Worm (Caenorhabditis elegans) whole organism, L4 larva: Measurements from ENCODE around the gene T04B8.1.

ENCODE experiments used
- aly-2 ChIP-seq: sonication (generic microtip); optimal IDR thresholded peaks from 2 replicates; lab custom pipeline; 2018; ENCODE audit warnings: missing biosample characterization, missing genetic modification characterization
- ces-1 ChIP-seq: fragments of 150-350 bp; sonication (generic microtip); optimal IDR thresholded peaks from 4 replicates; lab custom pipeline; 2014; ENCODE audit warnings: missing biosample characterization, missing genetic modification reagents, missing genetic modification characterization
- dve-1 ChIP-seq: sonication (generic microtip); optimal IDR thresholded peaks from 2 replicates; lab custom pipeline; 2017; ENCODE audit warnings: antibody characterized with exemption, mild to moderate bottlenecking, missing genetic modification characterization, missing compliant biosample characterization; ENCODE audit not compliant: insufficient read depth
- gei-8 ChIP-seq: fragments of 200-800 bp; sonication (Bioruptor generic); optimal IDR thresholded peaks from 2 replicates; lab custom pipeline; 2018; ENCODE audit warnings: mild to moderate bottlenecking, missing genetic modification characterization, missing compliant biosample characterization
- lsy-2 ChIP-seq, 2 experiments: fragments of 150-350 bp in 1 of 2; sonication (generic microtip) in 1 of 2; optimal IDR thresholded peaks; 2 replicates each; lab custom pipeline; 2014 to 2017; ENCODE audit warnings: missing biosample characterization in 2 of 2, missing genetic modification characterization in 2 of 2
- nhr-76 ChIP-seq: fragments of 150-350 bp; optimal IDR thresholded peaks from 2 replicates; lab custom pipeline; 2014; ENCODE audit warnings: missing biosample characterization, missing genetic modification characterization
- snpc-4 ChIP-seq: fragments of 150-350 bp; optimal IDR thresholded peaks from 2 replicates; lab custom pipeline; 2014; ENCODE audit warnings: missing biosample characterization, missing genetic modification characterization
- spr-3 ChIP-seq: fragments of 200-800 bp; sonication (Bioruptor generic); optimal IDR thresholded peaks from 2 replicates; lab custom pipeline; 2018; ENCODE audit warnings: mild to moderate bottlenecking, missing genetic modification characterization, missing compliant biosample characterization

DNA sequence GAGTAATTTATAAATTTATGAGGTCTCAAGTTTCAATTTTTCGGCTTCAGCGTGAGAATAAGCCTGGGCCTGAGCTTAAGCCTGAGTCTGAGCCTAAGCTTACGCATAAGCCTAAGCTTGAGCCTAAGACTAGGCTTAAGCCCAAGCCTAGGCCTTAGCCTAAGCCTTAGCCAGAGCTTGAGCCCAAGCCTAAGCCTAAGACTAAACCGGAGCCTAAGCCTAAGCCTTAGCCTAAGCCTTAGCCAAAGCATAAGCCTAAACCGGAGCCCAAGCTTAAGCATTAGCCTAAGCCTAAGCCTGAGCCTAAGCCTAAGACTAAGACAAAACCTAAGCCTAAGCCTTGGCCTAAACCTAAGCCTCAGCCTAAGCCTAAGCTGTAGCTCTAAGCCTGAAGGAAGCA, 9.6 kb downstream of the T04B8.1 start:
- TF ChIP-seq spr-3 (GFP tag; lab: Kevin White, UChicago): no peak
- TF ChIP-seq nhr-76 (tag; lab: Kevin White, UChicago): no peak
- TF ChIP-seq aly-2: no peak
- TF ChIP-seq gei-8 (GFP tag; lab: Kevin White, UChicago): no peak
- TF ChIP-seq ces-1 (GFP tag; lab: Kevin White, UChicago): no peak
- TF ChIP-seq dve-1: no peak
- no peak for TF ChIP-seq lsy-2 (tag; optimal IDR thresholded peaks at IDR 0.05; lab: Kevin White, UChicago)
- no peak for TF ChIP-seq snpc-4 (tag; lab: Kevin White, UChicago)
